Fruit fly (Drosophila melanogaster): ENCODE measurements around the gene noi.

Gene noi

dm6 chr3R:5547464-5547943 is 43.8 kb downstream of the noi start, which contains the start of gene CG2519:
TSS of gene CG2519 (minus strand) at chr3R:5547775.
- peak; percentile 30 to 44 for TF ChIP-seq CTCF (optimal IDR thresholded peaks at IDR 0.05)
- no peak for TF ChIP-seq CG8478 (optimal IDR thresholded peaks at IDR 0.05)
